Fruit fly (Drosophila melanogaster): Measurements from ENCODE around the gene CG32655.

Gene CG32655

DNA sequence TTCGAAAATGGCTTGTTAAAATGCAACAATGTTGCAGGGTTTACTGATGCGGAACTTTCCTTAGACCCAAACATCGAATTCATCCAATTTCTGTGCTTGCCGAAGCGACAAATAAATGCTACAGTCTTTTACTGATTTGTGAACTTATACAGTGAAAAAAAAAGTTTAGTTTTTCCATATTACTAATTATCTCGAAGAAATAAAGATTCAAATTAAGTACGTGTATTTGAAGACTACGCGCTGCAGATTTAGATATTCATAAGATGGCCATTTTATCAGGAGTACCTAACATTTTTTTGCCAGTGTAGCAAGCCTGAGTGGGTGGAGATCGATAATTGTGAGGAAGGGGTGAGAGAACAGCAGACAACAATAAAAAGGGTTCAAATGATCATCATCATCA, 14.2 kb downstream of the CG32655 start (continued):
- TF ChIP-seq CG4617 (GFP tag; optimal IDR thresholded peaks at IDR 0.05; ENCODE audit: borderline replicate concordance) (no peak), Hand (GFP tag; optimal IDR thresholded peaks at IDR 0.05) (no peak), tin (GFP tag; optimal IDR thresholded peaks at IDR 0.05) (peak; percentile 29), Sin3A (optimal IDR thresholded peaks at IDR 0.05) (no peak), eyg (GFP tag; optimal IDR thresholded peaks at IDR 0.05) (peak; percentile 52), lov (optimal IDR thresholded peaks at IDR 0.05) (no peak), lov (GFP tag; IDR thresholded peaks at IDR 0.05) (peak; percentile 80; the same call in 2 of the 3 replicates), Nf-YC (tag; optimal IDR thresholded peaks at IDR 0.05) (no peak), toy (GFP tag; IDR thresholded peaks at IDR 0.05) (no peak), zf30C (GFP tag; optimal IDR thresholded peaks at IDR 0.05) (no peak), H2.0 (GFP tag; IDR thresholded peaks at IDR 0.05) (peak; percentile 27; the same call in 1 of the 2 replicates), Oli (tag; optimal IDR thresholded peaks at IDR 0.05) (peak; percentile 55), YL-1 (GFP tag; optimal IDR thresholded peaks at IDR 0.05) (no peak), CG15011 (GFP tag; optimal IDR thresholded peaks at IDR 0.05) (no peak), ken (GFP tag; IDR thresholded peaks at IDR 0.05) (peak; percentile 51; the same call in 1 of the 3 replicates), psq (GFP tag; optimal IDR thresholded peaks at IDR 0.05) (no peak), Elba2 (GFP tag; optimal IDR thresholded peaks at IDR 0.05) (no peak), CG2129 (GFP tag; IDR thresholded peaks at IDR 0.05; ENCODE audit: partially characterized antibody) (no peak), klu (GFP tag; IDR thresholded peaks at IDR 0.05) (peak; percentile 41; the same call in 1 of the 2 replicates), CG3838 (GFP tag; optimal IDR thresholded peaks at IDR 0.05) (no peak), CG3726 (GFP tag; IDR thresholded peaks at IDR 0.05) (peak; percentile 66; the same call in 1 of the 3 replicates), CG31365 (tag; optimal IDR thresholded peaks at IDR 0.05) (no peak), Lpt (GFP tag; optimal IDR thresholded peaks at IDR 0.05) (no peak), CG3995 (GFP tag; optimal IDR thresholded peaks at IDR 0.05) (no peak), ara (GFP tag; IDR thresholded peaks at IDR 0.05) (peak; percentile 79), trh (GFP tag; optimal IDR thresholded peaks at IDR 0.05) (peak; percentile 40), CG11398 (GFP tag; optimal IDR thresholded peaks at IDR 0.05) (peak; percentile 23), tap (tag; optimal IDR thresholded peaks at IDR 0.05) (peak; percentile 15), Taf1 (GFP tag; IDR thresholded peaks at IDR 0.05) (no peak), caup (GFP tag; optimal IDR thresholded peaks at IDR 0.05; ENCODE audit: severe bottlenecking) (no peak), Pdp1 (GFP tag; optimal IDR thresholded peaks at IDR 0.05) (peak; percentile 47 to 78), nom (GFP tag; optimal IDR thresholded peaks at IDR 0.05) (no peak), fd3F (GFP tag; optimal IDR thresholded peaks at IDR 0.05) (no peak), dysf (GFP tag; IDR thresholded peaks at IDR 0.05) (peak; percentile 56; the same call in 2 of the 3 replicates), CG11085 (GFP tag; IDR thresholded peaks at IDR 0.05) (no peak), Nf-YA (GFP tag; IDR thresholded peaks at IDR 0.05) (no peak), sisA (GFP tag; IDR thresholded peaks at IDR 0.05) (peak; percentile 60), gsb-n (tag; optimal IDR thresholded peaks at IDR 0.05) (no peak), Bdp1 (GFP tag; optimal IDR thresholded peaks at IDR 0.05) (no peak), ham (GFP tag; IDR thresholded peaks at IDR 0.05) (no peak), zfh1 (GFP tag; IDR thresholded peaks at IDR 0.05) (peak; percentile 61; the same call in 2 of the 3 replicates), Hr51 (GFP tag; optimal IDR thresholded peaks at IDR 0.05) (peak in 1 of 2 experiments; percentile 24), CG7963 (GFP tag; IDR thresholded peaks at IDR 0.05; ENCODE audit: partially characterized antibody) (no peak), Bgb (GFP tag; IDR thresholded peaks at IDR 0.05; ENCODE audit: partially characterized antibody) (no peak), CG15073 (GFP tag; optimal IDR thresholded peaks at IDR 0.05) (no peak), odd (GFP tag; optimal IDR thresholded peaks at IDR 0.05) (no peak), CG3163 (GFP tag; optimal IDR thresholded peaks at IDR 0.05) (peak; percentile 0), Doc3 (GFP tag; IDR thresholded peaks at IDR 0.05; ENCODE audit: partially characterized antibody) (no peak), ind (GFP tag; optimal IDR thresholded peaks at IDR 0.05) (peak; percentile 42), CTCF (GFP tag; optimal IDR thresholded peaks at IDR 0.05) (peak; percentile 15), CG17912 (GFP tag; optimal IDR thresholded peaks at IDR 0.05) (no peak), tgo (GFP tag; IDR thresholded peaks at IDR 0.05) (peak; percentile 56)

Measured in whole organism, embryonic.